Fruit fly (Drosophila melanogaster) whole organism, embryonic: Measurements from ENCODE around the gene MYPT-75D.

Source experiments
- B-H2 ChIP-seq: fragments of 200-800 bp; sonication (Bioruptor generic); optimal IDR thresholded peaks from 2 replicates; lab custom pipeline; 2018; ENCODE audit warnings: missing biosample characterization, mild to moderate bottlenecking, missing genetic modification characterization
- C15 ChIP-seq: fragments of 200-800 bp; sonication (Bioruptor generic); IDR thresholded peaks from 3 replicates; pipeline ENCODE4 v1.3.6; 2022; ENCODE audit warnings: missing biosample characterization, missing genetic modification characterization
- CG10147 ChIP-seq: fragments of 200-800 bp; sonication (Bioruptor generic); optimal IDR thresholded peaks from 2 replicates; lab custom pipeline; 2019; ENCODE audit warnings: missing biosample characterization, mild to moderate bottlenecking, missing genetic modification characterization, moderate library complexity
- CG11085 ChIP-seq: fragments of 200-800 bp; sonication (Bioruptor generic); IDR thresholded peaks from 2 replicates; pipeline ENCODE4 v1.3.6; 2022; ENCODE audit warnings: missing biosample characterization, missing genetic modification characterization
- CG11247 ChIP-seq: fragments of 200-800 bp; sonication (Bioruptor generic); IDR thresholded peaks from 2 replicates; pipeline ENCODE4 v1.3.6; 2022; ENCODE audit warnings: missing biosample characterization, missing genetic modification characterization
- CG12769 ChIP-seq: fragments of 200-800 bp; sonication (Bioruptor generic); optimal IDR thresholded peaks from 2 replicates; lab custom pipeline; 2019; ENCODE audit warnings: missing biosample characterization, mild to moderate bottlenecking, missing genetic modification characterization, moderate library complexity
- CG14050 ChIP-seq: fragments of 200-800 bp; sonication (Bioruptor generic); IDR thresholded peaks from 3 replicates; pipeline ENCODE4 v1.3.6; 2022; ENCODE audit warnings: missing biosample characterization, missing genetic modification characterization
- CG17186 ChIP-seq: fragments of 200-800 bp; sonication (Bioruptor generic); optimal IDR thresholded peaks from 3 replicates; lab custom pipeline; 2017; ENCODE audit warnings: missing biosample characterization, missing genetic modification reagents, missing genetic modification characterization
- CG1832 ChIP-seq: fragments of 200-800 bp; sonication (Bioruptor generic); optimal IDR thresholded peaks from 2 replicates; lab custom pipeline; 2017; ENCODE audit warnings: missing biosample characterization, mild to moderate bottlenecking, missing genetic modification characterization, inconsistent platforms
- CG2120 ChIP-seq: fragments of 200-800 bp; sonication (Bioruptor generic); optimal IDR thresholded peaks from 3 replicates; lab custom pipeline; 2016; ENCODE audit warnings: missing biosample characterization, missing genetic modification characterization
- CG30431 ChIP-seq: fragments of 200-800 bp; sonication (Bioruptor generic); optimal IDR thresholded peaks from 2 replicates; lab custom pipeline; 2017; ENCODE audit warnings: missing biosample characterization, missing genetic modification characterization
- Drgx ChIP-seq: fragments of 200-800 bp; sonication (Bioruptor generic); IDR thresholded peaks from 2 replicates; pipeline ENCODE4 v1.3.6; 2022; ENCODE audit warnings: missing biosample characterization, missing genetic modification characterization
- Fer3 ChIP-seq: fragments of 200-800 bp; sonication (Bioruptor generic); optimal IDR thresholded peaks from 2 replicates; lab custom pipeline; 2018; ENCODE audit warnings: missing biosample characterization, mild to moderate bottlenecking, missing genetic modification characterization, moderate library complexity
- HLHmδ ChIP-seq: fragments of 200-800 bp; sonication (Bioruptor generic); optimal IDR thresholded peaks from 2 replicates; lab custom pipeline; 2018; ENCODE audit warnings: missing biosample characterization, mild to moderate bottlenecking, missing genetic modification characterization, moderate library complexity
- MBD-R2 ChIP-seq: fragments of 200-800 bp; sonication (Bioruptor generic); IDR thresholded peaks from 2 replicates; pipeline ENCODE4 v1.3.6; 2022; ENCODE audit warnings: missing biosample characterization, missing genetic modification characterization
- Oli ChIP-seq: fragments of 200-800 bp; sonication (Bioruptor generic); optimal IDR thresholded peaks from 2 replicates; lab custom pipeline; 2018; ENCODE audit warnings: missing biosample characterization, mild to moderate bottlenecking, missing genetic modification characterization, moderate library complexity
- TFAM ChIP-seq: fragments of 200-800 bp; sonication (Bioruptor generic); optimal IDR thresholded peaks from 2 replicates; lab custom pipeline; 2017; ENCODE audit warnings: missing biosample characterization, missing genetic modification characterization, inconsistent platforms
- YL-1 ChIP-seq: fragments of 200-800 bp; sonication (Bioruptor generic); optimal IDR thresholded peaks from 3 replicates; lab custom pipeline; 2017; ENCODE audit warnings: missing biosample characterization, mild to moderate bottlenecking, missing genetic modification characterization
- dan ChIP-seq: fragments of 200-800 bp; sonication (Bioruptor generic); IDR thresholded peaks from 2 replicates; pipeline ENCODE4 v1.3.6; 2022; ENCODE audit warnings: missing biosample characterization, missing genetic modification characterization
- danr ChIP-seq: fragments of 200-800 bp; sonication (Bioruptor generic); IDR thresholded peaks from 2 replicates; pipeline ENCODE4 v1.3.6; 2022; ENCODE audit warnings: missing biosample characterization, missing genetic modification characterization
- ftz-f1 ChIP-seq: fragments of 200-800 bp; sonication (Bioruptor generic); optimal IDR thresholded peaks from 2 replicates; lab custom pipeline; 2016; ENCODE audit warnings: missing biosample characterization, missing genetic modification characterization
- ind ChIP-seq: fragments of 200-800 bp; sonication (Bioruptor generic); optimal IDR thresholded peaks from 3 replicates; lab custom pipeline; 2016; ENCODE audit warnings: missing biosample characterization, missing genetic modification characterization
- jing ChIP-seq: fragments of 200-800 bp; sonication (Bioruptor generic); optimal IDR thresholded peaks from 2 replicates; lab custom pipeline; 2018; ENCODE audit warnings: missing biosample characterization, mild to moderate bottlenecking, missing genetic modification characterization
- mld ChIP-seq: fragments of 200-800 bp; sonication (Bioruptor generic); IDR thresholded peaks from 3 replicates; pipeline ENCODE4 v1.3.6; 2022; ENCODE audit warnings: missing biosample characterization, missing genetic modification characterization; ENCODE audit not compliant: partially characterized antibody
- nmo ChIP-seq: fragments of 200-800 bp; sonication (Bioruptor generic); optimal IDR thresholded peaks from 2 replicates; lab custom pipeline; 2018; ENCODE audit warnings: missing biosample characterization, mild to moderate bottlenecking, missing genetic modification characterization, moderate library complexity
- rib ChIP-seq: fragments of 200-800 bp; sonication (Bioruptor generic); IDR thresholded peaks from 2 replicates; pipeline ENCODE4 v1.3.6; 2022; ENCODE audit warnings: missing biosample characterization, missing genetic modification characterization
- sd ChIP-seq: fragments of 200-800 bp; sonication (Bioruptor generic); optimal IDR thresholded peaks from 3 replicates; lab custom pipeline; 2018; ENCODE audit warnings: missing biosample characterization, mild to moderate bottlenecking, missing genetic modification characterization, moderate library complexity
- sna ChIP-seq: fragments of 200-800 bp; sonication (Bioruptor generic); IDR thresholded peaks from 2 replicates; pipeline ENCODE4 v1.3.6; 2022; ENCODE audit warnings: missing biosample characterization, missing genetic modification characterization; ENCODE audit not compliant: partially characterized antibody
- so ChIP-seq: fragments of 200-800 bp; sonication (Bioruptor generic); IDR thresholded peaks from 3 replicates; pipeline ENCODE4 v1.3.6; 2022; ENCODE audit warnings: missing biosample characterization, missing genetic modification characterization
- tap ChIP-seq: fragments of 200-800 bp; optimal IDR thresholded peaks from 3 replicates; lab custom pipeline; 2019; ENCODE audit warnings: missing biosample characterization, mild to moderate bottlenecking, missing genetic modification characterization, moderate library complexity
- tgo ChIP-seq: fragments of 200-800 bp; sonication (Bioruptor generic); IDR thresholded peaks from 3 replicates; pipeline ENCODE4 v1.3.6; 2022; ENCODE audit warnings: missing biosample characterization, missing genetic modification characterization
- trem ChIP-seq: fragments of 200-800 bp; optimal IDR thresholded peaks from 3 replicates; lab custom pipeline; 2019; ENCODE audit warnings: missing biosample characterization, mild to moderate bottlenecking, missing genetic modification characterization, moderate library complexity
- zfh1 ChIP-seq: fragments of 200-800 bp; sonication (Bioruptor generic); IDR thresholded peaks from 3 replicates; pipeline ENCODE4 v1.3.6; 2022; ENCODE audit warnings: missing biosample characterization, missing genetic modification characterization

The MYPT-75D gene

DNA sequence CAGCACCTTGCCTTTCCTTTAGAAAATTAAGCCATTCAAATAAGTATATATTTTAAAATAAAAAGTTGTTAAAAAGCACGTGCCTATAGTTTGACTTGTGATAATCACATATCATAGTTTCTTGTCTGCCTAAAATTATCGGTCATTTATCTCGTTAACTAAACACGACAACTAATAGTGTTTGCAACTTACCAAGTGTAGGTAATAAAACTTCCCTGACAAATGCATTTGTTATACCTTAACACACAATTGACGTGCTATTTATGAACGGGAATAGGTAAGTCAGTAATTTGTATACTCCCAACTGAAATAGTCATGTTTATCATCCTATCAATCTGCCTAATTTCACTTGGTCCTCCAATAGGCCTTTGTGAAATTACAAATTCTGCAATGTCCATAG is 22.6 kb upstream of the MYPT-75D start, which contains the start of gene CG18234:
Gene CG18234 (plus strand): TSS at position 301 of the 400 bp plus-strand sequence.
- TF ChIP-seq CG17186 (GFP tag; lab: Kevin White, UChicago) (no peak), tgo (GFP tag; lab: Robert Waterston, UW) (no peak), ind (GFP tag; lab: Kevin White, UChicago) (no peak), nmo (no peak), mld (no peak), Drgx (no peak), CG10147 (no peak), CG30431 (no peak), CG12769 (tag; lab: Kevin White, UChicago) (no peak), trem (tag; lab: Kevin White, UChicago) (no peak), CG2120 (GFP tag; lab: Kevin White, UChicago) (no peak), CG11247 (GFP tag; lab: Robert Waterston, UW) (no peak), tap (tag; lab: Kevin White, UChicago) (no peak), CG11085 (no peak), sna (GFP tag; lab: Robert Waterston, UW) (no peak), zfh1 (no peak), HLHmδ (no peak), YL-1 (GFP tag; lab: Kevin White, UChicago) (no peak), ftz-f1 (no peak)

DNA sequence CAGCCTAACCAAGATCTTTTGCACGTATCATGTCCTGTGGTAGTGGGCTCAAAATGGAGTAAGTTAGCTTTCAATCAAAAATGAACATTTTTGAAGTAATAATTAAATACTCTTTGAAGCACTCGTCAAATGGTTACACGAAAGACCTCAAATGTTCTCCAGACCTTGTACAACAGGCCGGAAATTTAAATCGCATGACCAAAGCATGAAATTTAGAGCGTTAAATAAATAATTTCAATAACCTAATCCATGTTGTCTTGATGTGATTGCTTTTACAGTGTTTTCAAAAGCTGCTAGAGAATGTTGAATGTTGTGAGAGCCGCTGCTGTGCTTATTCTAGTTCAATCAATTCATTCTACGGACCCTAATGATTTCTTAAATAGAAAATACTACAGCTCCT is 20.6 kb upstream of the MYPT-75D start, which contains the start of gene CG18233:
Gene CG18233 (plus strand): TSS at position 301 of the 400 bp plus-strand sequence.
- TF ChIP-seq CG2120 (GFP tag; lab: Kevin White, UChicago), result no peak

DNA sequence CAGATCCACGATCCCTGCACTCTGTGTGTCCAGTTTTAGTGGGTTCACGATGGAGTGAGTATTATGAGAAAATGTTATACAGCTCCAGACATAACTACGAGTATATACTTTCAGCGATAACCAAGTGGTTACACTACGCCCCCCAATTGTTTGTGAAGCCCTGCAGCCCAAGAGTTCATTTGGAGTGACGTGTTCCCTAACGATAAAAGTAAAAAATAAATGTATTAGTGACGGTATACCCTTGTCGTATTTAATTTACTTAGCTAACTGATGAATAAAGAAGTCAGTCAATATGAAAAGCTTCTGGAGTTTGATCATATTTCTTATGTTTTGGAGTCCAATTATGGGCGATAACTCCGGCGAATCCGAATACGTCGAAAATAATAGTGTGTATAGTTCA is 18.6 kb upstream of the MYPT-75D start, which contains the start of gene CG18231:
Gene CG18231 (plus strand): TSS at position 301 of the 400 bp plus-strand sequence.
- no peak for TF ChIP-seq TFAM (GFP tag; lab: Kevin White, UChicago)
- no peak for TF ChIP-seq CG1832 (GFP tag; lab: Kevin White, UChicago)
- TF ChIP-seq MBD-R2 (GFP tag; lab: Robert Waterston, UW), result no peak
- TF ChIP-seq jing (GFP tag; lab: Kevin White, UChicago), result no peak
- no peak for TF ChIP-seq rib (GFP tag; lab: Robert Waterston, UW)
- TF ChIP-seq danr (GFP tag; lab: Robert Waterston, UW), result no peak

DNA sequence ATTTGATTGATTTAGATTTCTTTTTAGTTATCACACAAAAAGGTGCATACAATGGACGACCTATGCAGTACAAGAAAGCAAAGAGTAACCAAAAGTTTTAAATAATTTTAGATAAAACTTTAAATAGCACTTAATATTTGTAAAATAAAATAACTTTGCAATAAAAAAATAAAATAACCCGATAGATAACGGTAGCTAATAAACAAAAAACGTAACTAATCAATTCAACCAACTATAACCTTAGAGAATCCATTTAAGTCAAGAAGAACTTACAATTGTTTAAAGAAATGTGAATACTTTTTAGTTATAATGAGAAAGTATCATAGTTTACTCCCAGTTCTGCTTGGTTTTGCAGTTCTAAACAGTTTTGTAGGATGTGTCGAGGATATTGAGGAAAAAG is 16.4 kb upstream of the MYPT-75D start, which contains the start of gene CG32201:
Gene CG32201 (plus strand): TSS at position 301 of the 400 bp plus-strand sequence.
- TF ChIP-seq dan (GFP tag; lab: Robert Waterston, UW), result no peak

DNA sequence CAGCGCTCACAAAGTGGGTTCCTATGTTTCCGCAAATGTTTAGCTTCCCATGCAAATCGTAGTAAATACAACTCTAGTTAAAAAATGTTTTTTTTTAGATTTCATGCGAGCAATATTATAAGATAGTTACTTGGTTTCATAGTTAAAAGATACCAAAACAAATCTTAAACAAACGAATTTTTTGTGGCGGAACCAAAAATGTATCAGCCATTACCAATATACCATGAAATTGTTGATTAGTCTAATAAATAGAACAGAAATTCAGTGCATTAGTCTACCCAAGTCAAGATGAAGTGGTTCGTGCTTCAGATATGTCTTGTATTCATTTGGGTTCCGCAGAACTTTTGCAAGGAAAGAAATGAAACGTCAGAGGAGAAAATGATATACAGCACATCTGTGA is 14.2 kb upstream of the MYPT-75D start, which contains the start of gene CG32199:
Gene CG32199 (plus strand): TSS at position 301 of the 400 bp plus-strand sequence.
- TF ChIP-seq CG14050 (GFP tag; lab: Robert Waterston, UW) (no peak), B-H2 (GFP tag; lab: Kevin White, UChicago) (no peak), so (GFP tag; lab: Robert Waterston, UW) (no peak), C15 (GFP tag; lab: Robert Waterston, UW) (no peak), Oli (no peak), sd (no peak), Fer3 (tag; lab: Kevin White, UChicago) (no peak)
